Worm (Caenorhabditis elegans): ENCODE results near the gene rpb-6.

Gene rpb-6

DNA sequence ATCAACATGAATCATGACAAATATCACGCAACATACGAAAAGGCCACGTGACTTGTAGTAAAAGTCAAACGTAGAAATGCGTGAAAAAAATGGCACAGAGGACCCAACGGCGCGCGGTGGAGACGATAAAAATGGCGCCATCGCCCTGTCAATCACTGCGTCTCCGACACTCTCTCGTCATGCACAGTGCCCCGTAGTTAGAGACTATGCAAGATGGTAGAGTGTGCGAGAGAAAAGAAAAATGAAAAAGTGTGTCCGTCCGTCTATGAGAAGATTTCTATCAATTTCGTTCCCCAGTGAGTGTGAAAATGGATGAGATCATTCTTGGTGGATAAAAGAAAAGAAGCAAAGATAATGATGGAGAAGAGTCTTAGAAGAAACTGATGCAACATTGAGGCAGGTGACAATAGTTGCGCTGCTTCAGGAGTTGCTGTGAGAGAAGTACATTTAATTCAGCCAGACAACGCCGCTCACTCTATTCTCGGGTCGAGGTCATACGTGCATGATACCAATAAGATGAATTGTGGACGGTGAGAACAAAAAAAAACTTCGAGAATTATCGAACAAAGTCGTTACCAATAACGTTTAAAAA, 23.6 kb upstream of the rpb-6 start (continued):
- TF ChIP-seq aha-1 (tag) (peak; percentile 94), vab-7 (GFP tag; IDR thresholded peaks at IDR 0.05) (0 out of 2 replicates have a peak, but pooled peaks have one; percentile 23), dmd-9 (GFP tag; IDR thresholded peaks at IDR 0.05) (no peak), zag-1 (tag; optimal IDR thresholded peaks at IDR 0.05) (no peak), ctbp-1 (GFP tag; IDR thresholded peaks at IDR 0.05) (0 out of 2 replicates have a peak, but pooled peaks have one; percentile 45), jun-1 (tag; optimal IDR thresholded peaks at IDR 0.05) (no peak), skn-1 (tag; optimal IDR thresholded peaks at IDR 0.05) (no peak), F44E2.7 (GFP tag; IDR thresholded peaks at IDR 0.05) (no peak), T20F7.1 (GFP tag; optimal IDR thresholded peaks at IDR 0.05) (peak; percentile 6), zip-11 (GFP tag; IDR thresholded peaks at IDR 0.05) (no peak), nhr-48 (tag; optimal IDR thresholded peaks at IDR 0.05) (peak; percentile 69), nhr-42 (GFP tag; IDR thresholded peaks at IDR 0.05) (no peak), dpl-1 (GFP tag; optimal IDR thresholded peaks at IDR 0.05) (peak; percentile 17), saeg-2 (GFP tag; IDR thresholded peaks at IDR 0.05) (peak; percentile 70), set-16 (GFP tag; IDR thresholded peaks at IDR 0.05) (no peak), mdl-1 (tag; optimal IDR thresholded peaks at IDR 0.05) (peak; percentile 43 to 47), mep-1 (tag; optimal IDR thresholded peaks at IDR 0.05) (peak; percentile 72), dmd-8 (GFP tag; IDR thresholded peaks at IDR 0.05) (no peak), ceh-62 (tag; optimal IDR thresholded peaks at IDR 0.05) (no peak), F49E8.2 (tag; optimal IDR thresholded peaks at IDR 0.05; ENCODE audit: borderline replicate concordance) (no peak), egl-43 (GFP tag; IDR thresholded peaks at IDR 0.05) (peak; percentile 3; the same call in 1 of the 2 replicates), cey-2 (tag; optimal IDR thresholded peaks at IDR 0.05; ENCODE audit: borderline replicate concordance, insufficient read depth) (no peak), nhr-77 (tag; optimal IDR thresholded peaks at IDR 0.05) (peak; percentile 49), lin-1 (GFP tag; IDR thresholded peaks at IDR 0.05) (peak; percentile 7; the same call in 1 of the 2 replicates), lin-15B (tag; optimal IDR thresholded peaks at IDR 0.05) (no peak), lir-3 (tag; optimal IDR thresholded peaks at IDR 0.05) (no peak), ama-1 (optimal IDR thresholded peaks at IDR 0.05) (peak; percentile 57), ceh-28 (tag; optimal IDR thresholded peaks at IDR 0.05) (no peak), F26F4.8 (GFP tag; conservative IDR thresholded peaks at IDR 0.05) (no peak), nhr-111 (GFP tag; optimal IDR thresholded peaks at IDR 0.05) (peak; percentile 15), gei-8 (GFP tag; optimal IDR thresholded peaks at IDR 0.05) (no peak), aly-2 (tag; optimal IDR thresholded peaks at IDR 0.05) (no peak), nhr-41 (GFP tag; IDR thresholded peaks at IDR 0.05) (peak; percentile 52; the same call in 1 of the 2 replicates), sdz-12 (GFP tag; optimal IDR thresholded peaks at IDR 0.05) (no peak), snpc-4 (tag; optimal IDR thresholded peaks at IDR 0.05) (no peak), tag-97 (GFP tag; IDR thresholded peaks at IDR 0.05) (no peak), snpc-1.2 (GFP tag; IDR thresholded peaks at IDR 0.05) (no peak), lin-39 (tag; optimal IDR thresholded peaks at IDR 0.05) (no peak), arid-1 (GFP tag; conservative IDR thresholded peaks at IDR 0.05) (no peak; the same call in 1 of the 2 replicates), daf-8 (GFP tag; IDR thresholded peaks at IDR 0.05) (no peak), nhr-6 (tag; optimal IDR thresholded peaks at IDR 0.05) (no peak), fkh-10 (GFP tag; optimal IDR thresholded peaks at IDR 0.05) (no peak), nhr-11 (tag; optimal IDR thresholded peaks at IDR 0.05) (peak; percentile 82), mes-2 (tag; optimal IDR thresholded peaks at IDR 0.05; ENCODE audit: poor library complexity, severe bottlenecking) (peak; percentile 48), daf-16 (GFP tag; optimal IDR thresholded peaks at IDR 0.05) (peak in 1 of 2 experiments; percentile 26), daf-16 (tag; optimal IDR thresholded peaks at IDR 0.05) (peak; percentile 26), ceh-82 (tag; optimal IDR thresholded peaks at IDR 0.05) (no peak), spr-1 (tag; optimal IDR thresholded peaks at IDR 0.05) (peak; percentile 35), mxl-3 (GFP tag; optimal IDR thresholded peaks at IDR 0.05) (peak; percentile 25), dve-1 (tag; optimal IDR thresholded peaks at IDR 0.05; ENCODE audit: insufficient read depth) (peak; percentile 60), hlh-11 (tag; optimal IDR thresholded peaks at IDR 0.05) (peak; percentile 85), zfp-2 (tag; optimal IDR thresholded peaks at IDR 0.05) (no peak)
